Fruit fly (Drosophila melanogaster) whole organism, embryonic: ENCODE data around the gene Uxt.

ENCODE experiments used
- CG10462 ChIP-seq: fragments of 200-800 bp; sonication (Bioruptor generic); optimal IDR thresholded peaks from 2 replicates; lab custom pipeline; 2016; ENCODE audit warnings: missing biosample characterization, missing genetic modification characterization
- CG12104 ChIP-seq: fragments of 200-800 bp; sonication (Bioruptor generic); optimal IDR thresholded peaks from 3 replicates; lab custom pipeline; 2016; ENCODE audit warnings: missing biosample characterization, missing genetic modification characterization
- CG1233 ChIP-seq: fragments of 200-800 bp; sonication (Bioruptor generic); optimal IDR thresholded peaks from 4 replicates; lab custom pipeline; 2018; ENCODE audit warnings: missing biosample characterization, mild to moderate bottlenecking, missing genetic modification characterization
- CG13624 ChIP-seq: fragments of 200-800 bp; sonication (Bioruptor generic); optimal IDR thresholded peaks from 2 replicates; lab custom pipeline; 2016; ENCODE audit warnings: missing biosample characterization, missing genetic modification characterization
- CG14050 ChIP-seq: fragments of 200-800 bp; sonication (Bioruptor generic); IDR thresholded peaks from 3 replicates; pipeline ENCODE4 v1.3.6; 2022; ENCODE audit warnings: missing biosample characterization, missing genetic modification characterization
- CG15479 ChIP-seq: fragments of 200-800 bp; sonication (Bioruptor generic); optimal IDR thresholded peaks from 3 replicates; lab custom pipeline; 2019; ENCODE audit warnings: missing biosample characterization, mild to moderate bottlenecking, missing genetic modification characterization, moderate library complexity
- CG15514 ChIP-seq: fragments of 200-800 bp; sonication (Bioruptor generic); optimal IDR thresholded peaks from 3 replicates; lab custom pipeline; 2017; ENCODE audit warnings: missing biosample characterization, missing genetic modification characterization, mild to moderate bottlenecking, moderate library complexity, missing genetic modification reagents
- CG17802 ChIP-seq: fragments of 200-800 bp; sonication (Bioruptor generic); optimal IDR thresholded peaks from 2 replicates; lab custom pipeline; 2018; ENCODE audit warnings: missing biosample characterization, mild to moderate bottlenecking, missing genetic modification characterization, moderate library complexity
- CG1832 ChIP-seq: fragments of 200-800 bp; sonication (Bioruptor generic); optimal IDR thresholded peaks from 2 replicates; lab custom pipeline; 2017; ENCODE audit warnings: missing biosample characterization, mild to moderate bottlenecking, missing genetic modification characterization, inconsistent platforms
- CG18764 ChIP-seq: fragments of 200-800 bp; sonication (Bioruptor generic); optimal IDR thresholded peaks from 3 replicates; lab custom pipeline; 2016; ENCODE audit warnings: missing biosample characterization, missing genetic modification characterization
- CG2202 ChIP-seq: fragments of 200-800 bp; sonication (Bioruptor generic); optimal IDR thresholded peaks from 2 replicates; lab custom pipeline; 2018; ENCODE audit warnings: missing biosample characterization, mild to moderate bottlenecking, missing genetic modification characterization
- CG30020 ChIP-seq: fragments of 200-800 bp; optimal IDR thresholded peaks from 2 replicates; lab custom pipeline; 2019; ENCODE audit warnings: missing biosample characterization, mild to moderate bottlenecking, missing genetic modification characterization, moderate library complexity
- CG30403 ChIP-seq: fragments of 200-800 bp; sonication (Bioruptor generic); optimal IDR thresholded peaks from 3 replicates; lab custom pipeline; 2016; ENCODE audit warnings: missing biosample characterization, missing genetic modification characterization
- CG32767 ChIP-seq: fragments of 200-800 bp; sonication (Bioruptor generic); IDR thresholded peaks from 2 replicates; pipeline ENCODE4 v1.3.6; 2022; ENCODE audit warnings: missing biosample characterization, missing genetic modification characterization
- CG33213 ChIP-seq: fragments of 200-800 bp; sonication (Bioruptor generic); optimal IDR thresholded peaks from 3 replicates; lab custom pipeline; 2016; ENCODE audit warnings: missing biosample characterization, missing genetic modification characterization
- CG6254 ChIP-seq: fragments of 200-800 bp; sonication (Bioruptor generic); optimal IDR thresholded peaks from 3 replicates; lab custom pipeline; 2017; ENCODE audit warnings: mild to moderate bottlenecking, missing biosample characterization, missing genetic modification reagents, missing genetic modification characterization
- CG8359 ChIP-seq: fragments of 200-800 bp; sonication (Bioruptor generic); optimal IDR thresholded peaks from 2 replicates; lab custom pipeline; 2017; ENCODE audit warnings: missing biosample characterization, mild to moderate bottlenecking, missing genetic modification characterization, borderline replicate concordance
- CG8478 ChIP-seq: fragments of >200 bp; optimal IDR thresholded peaks from 2 replicates; lab custom pipeline; 2018
- CG9437 ChIP-seq: fragments of 200-800 bp; sonication (Bioruptor generic); optimal IDR thresholded peaks from 2 replicates; lab custom pipeline; 2018; ENCODE audit warnings: missing biosample characterization, mild to moderate bottlenecking, missing genetic modification characterization
- CG9727 ChIP-seq: fragments of 200-800 bp; sonication (Bioruptor generic); optimal IDR thresholded peaks from 3 replicates; lab custom pipeline; 2017; ENCODE audit warnings: missing biosample characterization, mild to moderate bottlenecking, missing genetic modification characterization
- CkIIα-i1 ChIP-seq: fragments of 200-800 bp; sonication (Bioruptor generic); IDR thresholded peaks from 2 replicates; pipeline ENCODE4 v1.3.6; 2022; ENCODE audit warnings: missing biosample characterization, missing genetic modification characterization
- D19B ChIP-seq: fragments of 200-800 bp; sonication (Bioruptor generic); optimal IDR thresholded peaks from 2 replicates; lab custom pipeline; 2017; ENCODE audit warnings: missing biosample characterization, mild to moderate bottlenecking, missing genetic modification characterization
- E2f2 ChIP-seq: fragments of 200-800 bp; sonication (Bioruptor generic); IDR thresholded peaks from 2 replicates; pipeline ENCODE4 v1.3.6; 2022; ENCODE audit warnings: missing biosample characterization, missing genetic modification characterization
- HLH4C ChIP-seq: fragments of 200-800 bp; sonication (Bioruptor generic); IDR thresholded peaks from 3 replicates; pipeline ENCODE4 v1.3.6; 2022; ENCODE audit warnings: missing biosample characterization, missing genetic modification characterization; ENCODE audit not compliant: partially characterized antibody
- HmgZ ChIP-seq: fragments of 200-800 bp; sonication (Bioruptor generic); optimal IDR thresholded peaks from 2 replicates; lab custom pipeline; 2018; ENCODE audit warnings: missing biosample characterization, mild to moderate bottlenecking, missing genetic modification characterization
- MBD-R2 ChIP-seq: fragments of 200-800 bp; sonication (Bioruptor generic); IDR thresholded peaks from 2 replicates; pipeline ENCODE4 v1.3.6; 2022; ENCODE audit warnings: missing biosample characterization, missing genetic modification characterization
- NfI ChIP-seq: fragments of 200-800 bp; sonication (Bioruptor generic); optimal IDR thresholded peaks from 3 replicates; lab custom pipeline; 2018; ENCODE audit warnings: missing biosample characterization, mild to moderate bottlenecking, missing genetic modification characterization, moderate library complexity
- Opbp ChIP-seq: fragments of 200-800 bp; sonication (Bioruptor generic); IDR thresholded peaks from 3 replicates; pipeline ENCODE4 v1.3.6; 2022; ENCODE audit warnings: missing biosample characterization, missing genetic modification characterization; ENCODE audit not compliant: partially characterized antibody
- Poxn ChIP-seq: fragments of 200-800 bp; sonication (Bioruptor generic); IDR thresholded peaks from 2 replicates; pipeline ENCODE4 v1.3.6; 2022; ENCODE audit warnings: missing biosample characterization, missing genetic modification characterization
- Scr ChIP-seq: fragments of 200-800 bp; sonication (Bioruptor generic); IDR thresholded peaks from 2 replicates; pipeline ENCODE4 v1.3.6; 2022; ENCODE audit warnings: missing biosample characterization, missing genetic modification characterization; ENCODE audit not compliant: partially characterized antibody
- Side ChIP-seq: fragments of 200-800 bp; sonication (Bioruptor generic); optimal IDR thresholded peaks from 2 replicates; lab custom pipeline; 2016; ENCODE audit warnings: missing biosample characterization, missing genetic modification characterization
- abd-A ChIP-seq: fragments of 200-800 bp; sonication (Bioruptor generic); optimal IDR thresholded peaks from 3 replicates; lab custom pipeline; 2019; ENCODE audit warnings: missing biosample characterization, mild to moderate bottlenecking, missing genetic modification characterization, moderate library complexity
- ash1 ChIP-seq: fragments of 200-800 bp; sonication (Bioruptor generic); optimal IDR thresholded peaks from 2 replicates; lab custom pipeline; 2018; ENCODE audit warnings: missing biosample characterization, mild to moderate bottlenecking, missing genetic modification characterization
- ato ChIP-seq: fragments of 200-800 bp; sonication (Bioruptor generic); IDR thresholded peaks from 2 replicates; pipeline ENCODE4 v1.3.6; 2022; ENCODE audit warnings: missing biosample characterization, missing genetic modification characterization; ENCODE audit not compliant: partially characterized antibody
- bbx ChIP-seq: fragments of 200-800 bp; sonication (Bioruptor generic); IDR thresholded peaks from 2 replicates; pipeline ENCODE4 v1.3.6; 2022; ENCODE audit warnings: missing biosample characterization, missing genetic modification characterization; ENCODE audit not compliant: partially characterized antibody
- bcd ChIP-seq: fragments of 200-800 bp; sonication (Bioruptor generic); optimal IDR thresholded peaks from 2 replicates; lab custom pipeline; 2017; ENCODE audit warnings: missing biosample characterization, mild to moderate bottlenecking, missing genetic modification characterization
- eve ChIP-seq, 2 experiments: fragments of >200 bp; optimal IDR thresholded peaks; 2 replicates each; lab custom pipeline; 2017; ENCODE audit warnings: missing biosample characterization in 2 of 2, missing genetic modification characterization in 2 of 2
- gsb ChIP-seq: fragments of 200-800 bp; sonication (Bioruptor generic); IDR thresholded peaks from 2 replicates; pipeline ENCODE4 v1.3.6; 2022; ENCODE audit warnings: missing biosample characterization, missing genetic modification characterization
- her ChIP-seq: fragments of 200-800 bp; sonication (Bioruptor generic); optimal IDR thresholded peaks from 2 replicates; lab custom pipeline; 2016; ENCODE audit warnings: missing biosample characterization, missing genetic modification characterization
- lilli ChIP-seq: fragments of 200-800 bp; sonication (Bioruptor generic); optimal IDR thresholded peaks from 3 replicates; lab custom pipeline; 2016; ENCODE audit warnings: missing biosample characterization, missing genetic modification characterization
- maf-S ChIP-seq: fragments of 200-800 bp; sonication (Bioruptor generic); optimal IDR thresholded peaks from 2 replicates; lab custom pipeline; 2016; ENCODE audit warnings: missing biosample characterization, missing genetic modification characterization
- mam ChIP-seq: fragments of 200-800 bp; sonication (Bioruptor generic); optimal IDR thresholded peaks from 3 replicates; lab custom pipeline; 2016; ENCODE audit warnings: missing biosample characterization, missing genetic modification characterization
- salm ChIP-seq: fragments of 200-800 bp; sonication (Bioruptor generic); optimal IDR thresholded peaks from 2 replicates; lab custom pipeline; 2018; ENCODE audit warnings: missing biosample characterization, mild to moderate bottlenecking, missing genetic modification characterization
- sc ChIP-seq, 3 experiments: fragments of >200 bp in 2 of 3; fragments of 200-800 bp in 1 of 3; sonication (Bioruptor generic) in 1 of 3; optimal IDR thresholded peaks; 2 replicates in 2 of 3; 3 replicates in 1 of 3; lab custom pipeline; 2017; ENCODE audit warnings: mild to moderate bottlenecking in 1 of 3, missing biosample characterization in 1 of 3, missing genetic modification characterization in 1 of 3, missing genetic modification reagents in 1 of 3
- sens-2 ChIP-seq: fragments of 200-800 bp; sonication (Bioruptor generic); IDR thresholded peaks from 2 replicates; pipeline ENCODE4 v1.3.6; 2022; ENCODE audit warnings: missing biosample characterization, missing genetic modification characterization
- slbo ChIP-seq: fragments of 200-800 bp; sonication (Bioruptor generic); IDR thresholded peaks from 2 replicates; pipeline ENCODE4 v1.3.6; 2022; ENCODE audit warnings: missing biosample characterization, missing genetic modification characterization
- so ChIP-seq: fragments of 200-800 bp; sonication (Bioruptor generic); IDR thresholded peaks from 3 replicates; pipeline ENCODE4 v1.3.6; 2022; ENCODE audit warnings: missing biosample characterization, missing genetic modification characterization
- stc ChIP-seq: fragments of 200-800 bp; sonication (Bioruptor generic); IDR thresholded peaks from 2 replicates; pipeline ENCODE4 v1.3.6; 2022; ENCODE audit warnings: missing biosample characterization, missing genetic modification characterization
- tin ChIP-seq: fragments of 200-800 bp; sonication (Bioruptor generic); optimal IDR thresholded peaks from 3 replicates; lab custom pipeline; 2016; ENCODE audit warnings: missing biosample characterization, missing genetic modification characterization
- tna ChIP-seq: fragments of 200-800 bp; sonication (Bioruptor generic); IDR thresholded peaks from 2 replicates; pipeline ENCODE4 v1.3.6; 2022; ENCODE audit warnings: missing biosample characterization, missing genetic modification characterization; ENCODE audit not compliant: partially characterized antibody

The Uxt gene

DNA sequence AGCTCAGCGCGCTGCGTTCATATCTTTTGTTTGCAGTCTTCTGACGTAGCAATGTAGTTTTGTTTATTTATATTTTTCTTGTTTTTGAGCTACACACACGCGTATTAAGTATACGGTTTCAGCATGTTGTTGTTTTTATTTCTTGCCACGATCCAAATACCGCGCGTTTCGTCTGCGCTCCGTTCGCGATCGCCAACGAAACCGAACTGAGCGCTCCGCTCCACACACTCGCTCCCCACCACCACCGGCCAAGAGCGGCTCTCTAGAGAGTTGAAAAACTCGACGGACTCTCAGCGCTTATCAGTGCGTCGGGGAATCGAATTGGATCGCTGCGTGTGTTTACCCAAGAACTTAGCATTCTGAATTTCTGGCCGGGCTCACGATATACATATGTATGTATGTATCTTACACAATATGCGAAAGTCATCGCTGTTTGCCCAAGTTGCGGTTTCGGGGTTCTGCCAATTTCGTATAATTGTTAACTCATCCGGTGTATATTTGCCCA is 8.2 kb downstream of the Uxt start, which contains the start of gene yuri (continued):
- no peak for TF ChIP-seq CkIIα-i1 (GFP tag; lab: Robert Waterston, UW)
- no peak; the same call in 1 of the 2 replicates for TF ChIP-seq CG32767 (GFP tag; lab: Robert Waterston, UW)
- TF ChIP-seq D19B (GFP tag; lab: Kevin White, UChicago), result no peak
- TF ChIP-seq CG14050, result no peak
- TF ChIP-seq stc (GFP tag; lab: Robert Waterston, UW), result peak; percentile 31; the same call in 1 of the 2 replicates
- TF ChIP-seq CG1832 (GFP tag; lab: Kevin White, UChicago), result no peak
- peak; percentile 1 for TF ChIP-seq Side (GFP tag; lab: Kevin White, UChicago)
- TF ChIP-seq CG18764, result no peak
- TF ChIP-seq CG6254 (GFP tag; lab: Kevin White, UChicago), result peak; percentile 67
- TF ChIP-seq CG9727 (GFP tag; lab: Kevin White, UChicago), result peak; percentile 36
- no peak for TF ChIP-seq sens-2 (GFP tag; lab: Robert Waterston, UW)
- peak; percentile 41 for TF ChIP-seq CG2202 (tag; lab: Kevin White, UChicago)
- TF ChIP-seq mam (GFP tag; lab: Kevin White, UChicago), result no peak
- no peak for TF ChIP-seq maf-S
- no peak for TF ChIP-seq sc (optimal IDR thresholded peaks at IDR 0.05; lab: Kevin White, UChicago)
- TF ChIP-seq sc (GFP tag; optimal IDR thresholded peaks at IDR 0.05; lab: Kevin White, UChicago), result no peak
- TF ChIP-seq bbx (GFP tag; lab: Robert Waterston, UW), result peak; percentile 72
- TF ChIP-seq slbo, result peak; percentile 33; the same call in 1 of the 2 replicates
- peak; percentile 67 for TF ChIP-seq CG15479 (GFP tag; lab: Kevin White, UChicago)
- TF ChIP-seq E2f2 (GFP tag; lab: Robert Waterston, UW), result peak; percentile 33; the same call in 1 of the 2 replicates
- TF ChIP-seq CG1233 (GFP tag; lab: Kevin White, UChicago), result peak; percentile 38
- no peak for TF ChIP-seq eve (GFP tag; optimal IDR thresholded peaks at IDR 0.05; lab: Kevin White, UChicago)
- TF ChIP-seq bcd, result no peak
- no peak for TF ChIP-seq CG33213
- no peak for TF ChIP-seq CG10462
- TF ChIP-seq CG8359 (GFP tag; lab: Kevin White, UChicago), result no peak
- peak; percentile 21 for TF ChIP-seq CG13624
- peak; percentile 36; the same call in 1 of the 3 replicates for TF ChIP-seq HLH4C (GFP tag; lab: Robert Waterston, UW)
- 0 out of 2 replicates have a peak, but pooled peaks have one; percentile 31 for TF ChIP-seq MBD-R2
- no peak for TF ChIP-seq CG9437
- no peak for TF ChIP-seq her (GFP tag; lab: Kevin White, UChicago)
- TF ChIP-seq tna (GFP tag; lab: Robert Waterston, UW), result peak; percentile 36; the same call in 1 of the 2 replicates
- TF ChIP-seq CG12104 (GFP tag; lab: Kevin White, UChicago), result no peak
- no peak for TF ChIP-seq salm (tag; lab: Kevin White, UChicago)
- peak; percentile 57 for TF ChIP-seq HmgZ
- no peak for TF ChIP-seq Poxn (GFP tag; lab: Robert Waterston, UW)
- peak; percentile 18 for TF ChIP-seq lilli (GFP tag; lab: Kevin White, UChicago)
- peak; percentile 36; the same call in 1 of the 2 replicates for TF ChIP-seq Scr (GFP tag; lab: Robert Waterston, UW)
- peak; percentile 58; the same call in 2 of the 3 replicates for TF ChIP-seq Opbp
- TF ChIP-seq CG8478, result no peak
- TF ChIP-seq so (GFP tag; lab: Robert Waterston, UW), result peak; percentile 88
- TF ChIP-seq CG30020 (tag; lab: Kevin White, UChicago), result no peak
- peak; percentile 32 for TF ChIP-seq CG15514 (GFP tag; lab: Kevin White, UChicago)
- no peak for TF ChIP-seq abd-A
- no peak for TF ChIP-seq tin (GFP tag; lab: Kevin White, UChicago)
- TF ChIP-seq CG30403, result no peak
- no peak for TF ChIP-seq CG17802 (tag; lab: Kevin White, UChicago)
- no peak for TF ChIP-seq NfI
- TF ChIP-seq ash1 (GFP tag; lab: Kevin White, UChicago), result no peak
- no peak for TF ChIP-seq gsb (GFP tag; lab: Robert Waterston, UW)
- no peak for TF ChIP-seq ato (GFP tag; lab: Robert Waterston, UW)
